Worm (Caenorhabditis elegans): ENCODE data around the gene F10E7.5.
"Not testable (repeated sequence)": the region's sequence is repeated elsewhere in the genome, so short reads cannot be mapped to it uniquely, and the experiment has no call there.

- not testable (repeated sequence) for TF ChIP-seq ceh-28 (tag; optimal IDR thresholded peaks at IDR 0.05); ztf-7 (tag; optimal IDR thresholded peaks at IDR 0.05); skn-1 (tag; optimal IDR thresholded peaks at IDR 0.05); fos-1 (tag; optimal IDR thresholded peaks at IDR 0.05); T20F7.1 (GFP tag; optimal IDR thresholded peaks at IDR 0.05)
These were observed 23.5 kb upstream of the F10E7.5 start for ce11 chrII:7088283-7088682.

Data from whole organism, L4 larva.